Worm (Caenorhabditis elegans) whole organism, early embryonic: ENCODE measurements around the gene cec-6.

Experiments
- B0310.2 ChIP-seq: sonication (generic microtip); optimal IDR thresholded peaks from 2 replicates; lab custom pipeline; 2016; ENCODE audit warnings: mild to moderate bottlenecking, missing genetic modification characterization, missing compliant biosample characterization
- F13C5.2 ChIP-seq: sonication (generic microtip); optimal IDR thresholded peaks from 2 replicates; lab custom pipeline; 2017; ENCODE audit warnings: mild to moderate bottlenecking, missing genetic modification characterization, inconsistent platforms, missing compliant biosample characterization
- aly-1 ChIP-seq: sonication (generic microtip); optimal IDR thresholded peaks from 2 replicates; lab custom pipeline; 2016; ENCODE audit warnings: missing genetic modification characterization, missing compliant biosample characterization
- ama-1 ChIP-seq: fragments of 150-350 bp; optimal IDR thresholded peaks from 2 replicates; lab custom pipeline; 2014
- ceh-13 ChIP-seq: fragments of 200-800 bp; sonication (Bioruptor generic); optimal IDR thresholded peaks from 2 replicates; lab custom pipeline; 2018; ENCODE audit warnings: mild to moderate bottlenecking, missing genetic modification characterization, missing compliant biosample characterization
- ceh-36 ChIP-seq: sonication (generic microtip); optimal IDR thresholded peaks from 2 replicates; lab custom pipeline; 2016; ENCODE audit warnings: missing genetic modification characterization, inconsistent platforms, missing compliant biosample characterization
- ets-7 ChIP-seq: sonication (generic microtip); optimal IDR thresholded peaks from 2 replicates; lab custom pipeline; 2016; ENCODE audit warnings: missing genotype, missing genetic modification characterization, missing compliant biosample characterization
- flt-1 ChIP-seq: fragments of 200-800 bp; sonication (Bioruptor generic); IDR thresholded peaks from 2 replicates; pipeline ENCODE4 v1.3.6; 2022; ENCODE audit warnings: missing genetic modification characterization, missing compliant biosample characterization
- hmbx-1 ChIP-seq: sonication (generic microtip); optimal IDR thresholded peaks from 2 replicates; lab custom pipeline; 2016; ENCODE audit warnings: mild to moderate bottlenecking, missing genetic modification characterization, missing compliant biosample characterization
- hmg-4 ChIP-seq: fragments of 200-800 bp; sonication (Bioruptor generic); optimal IDR thresholded peaks from 2 replicates; lab custom pipeline; 2018; ENCODE audit warnings: mild to moderate bottlenecking, missing genetic modification characterization, missing compliant biosample characterization
- hnd-1 ChIP-seq: sonication (generic microtip); optimal IDR thresholded peaks from 2 replicates; lab custom pipeline; 2016; ENCODE audit warnings: missing genetic modification characterization, missing compliant biosample characterization
- pes-1 ChIP-seq: fragments of 200-800 bp; sonication (Bioruptor generic); IDR thresholded peaks from 2 replicates; pipeline ENCODE4 v1.3.6; 2022; ENCODE audit warnings: missing genetic modification reagents, missing genetic modification characterization, missing compliant biosample characterization
- scrt-1 ChIP-seq: fragments of 200-800 bp; sonication (Bioruptor generic); IDR thresholded peaks from 2 replicates; pipeline ENCODE4 v1.3.6; 2022; ENCODE audit warnings: missing genetic modification characterization, missing compliant biosample characterization
- sea-1 ChIP-seq: fragments of 200-800 bp; sonication (Bioruptor generic); conservative IDR thresholded peaks from 2 replicates; pipeline ENCODE4 v1.3.6; 2022; ENCODE audit warnings: missing genetic modification characterization, missing compliant biosample characterization
- tbx-11 ChIP-seq: fragments of 200-800 bp; sonication (Bioruptor generic); IDR thresholded peaks from 2 replicates; pipeline ENCODE4 v1.3.6; 2022; ENCODE audit warnings: missing genetic modification characterization, missing compliant biosample characterization
- tbx-37 ChIP-seq: fragments of 200-800 bp; sonication (Bioruptor generic); conservative IDR thresholded peaks from 2 replicates; pipeline ENCODE4 v1.3.6; 2022; ENCODE audit warnings: missing genetic modification reagents, missing genetic modification characterization, missing compliant biosample characterization
- tra-4 ChIP-seq: sonication (generic microtip); optimal IDR thresholded peaks from 2 replicates; lab custom pipeline; 2017; ENCODE audit warnings: missing genetic modification characterization, missing compliant biosample characterization

Gene cec-6

ce11 chrIV:5541285-5541684 lies 3.4 kb upstream of the cec-6 start, which contains the start of gene tebp-2:
tebp-2 (plus strand) TSS chrIV:5541627.
- TF ChIP-seq ceh-13 (GFP tag; lab: Kevin White, UChicago): no peak
- TF ChIP-seq sea-1 (GFP tag; lab: Robert Waterston, UW): no peak
- no peak for TF ChIP-seq hmbx-1 (tag; lab: Kevin White, UChicago)
- no peak for TF ChIP-seq ceh-36 (tag; lab: Kevin White, UChicago)
- TF ChIP-seq tbx-37: no peak
- TF ChIP-seq B0310.2 (tag; lab: Kevin White, UChicago): no peak

ce11 chrIV:5548843-5549242 lies 4.2 kb downstream of the cec-6 start:
- TF ChIP-seq ets-7 (tag; lab: Kevin White, UChicago): no peak
- no peak for TF ChIP-seq pes-1 (GFP tag; lab: Robert Waterston, UW)
- no peak for TF ChIP-seq scrt-1 (GFP tag; lab: Robert Waterston, UW)

ce11 chrIV:5550676-5551184 lies 6.1 kb downstream of the cec-6 start, which contains the start of gene ari-2:
ari-2 (plus strand) TSS chrIV:5551134.
- TF ChIP-seq ets-7 (tag; lab: Kevin White, UChicago) (no peak), B0310.2 (tag; lab: Kevin White, UChicago) (no peak), scrt-1 (GFP tag; lab: Robert Waterston, UW) (no peak), tbx-11 (GFP tag; lab: Robert Waterston, UW) (no peak), tra-4 (tag; lab: Kevin White, UChicago) (no peak), F13C5.2 (tag; lab: Kevin White, UChicago) (no peak), hmbx-1 (tag; lab: Kevin White, UChicago) (no peak)

ce11 chrIV:5554168-5554567 lies 9.5 kb downstream of the cec-6 start:
- TF ChIP-seq ets-7 (tag; lab: Kevin White, UChicago) (no peak), pes-1 (GFP tag; lab: Robert Waterston, UW) (no peak), B0310.2 (tag; lab: Kevin White, UChicago) (no peak), ama-1 (lab: Kevin White, UChicago) (no peak), ceh-13 (GFP tag; lab: Kevin White, UChicago) (no peak), hmg-4 (GFP tag; lab: Kevin White, UChicago) (no peak), tbx-37 (no peak), tra-4 (tag; lab: Kevin White, UChicago) (no peak), flt-1 (GFP tag; lab: Robert Waterston, UW) (no peak)

ce11 chrIV:5561059-5561458 lies 16.4 kb downstream of the cec-6 start:
- no peak for TF ChIP-seq scrt-1 (GFP tag; lab: Robert Waterston, UW)
- TF ChIP-seq tbx-37: no peak
- no peak for TF ChIP-seq B0310.2 (tag; lab: Kevin White, UChicago)
- no peak for TF ChIP-seq F13C5.2 (tag; lab: Kevin White, UChicago)

- no peak for TF ChIP-seq F13C5.2 (tag; lab: Kevin White, UChicago)
- TF ChIP-seq hnd-1 (tag; lab: Kevin White, UChicago): no peak
- no peak for TF ChIP-seq scrt-1 (GFP tag; lab: Robert Waterston, UW)
- TF ChIP-seq pes-1 (GFP tag; lab: Robert Waterston, UW): no peak
- TF ChIP-seq ama-1 (lab: Kevin White, UChicago): no peak
- no peak for TF ChIP-seq sea-1 (GFP tag; lab: Robert Waterston, UW)
- no peak for TF ChIP-seq hmbx-1 (tag; lab: Kevin White, UChicago)
- no peak for TF ChIP-seq aly-1 (tag; lab: Kevin White, UChicago)
- no peak for TF ChIP-seq tbx-11 (GFP tag; lab: Robert Waterston, UW)
- TF ChIP-seq tra-4 (tag; lab: Kevin White, UChicago): no peak
- no peak for TF ChIP-seq flt-1 (GFP tag; lab: Robert Waterston, UW)
- TF ChIP-seq ceh-36 (tag; lab: Kevin White, UChicago): no peak
These were observed 17.0 kb downstream of the cec-6 start for ce11 chrIV:5561497-5562155.

- no peak for TF ChIP-seq ceh-13 (GFP tag; lab: Kevin White, UChicago)
- no peak for TF ChIP-seq flt-1 (GFP tag; lab: Robert Waterston, UW)
- no peak for TF ChIP-seq sea-1 (GFP tag; lab: Robert Waterston, UW)
- no peak for TF ChIP-seq hmbx-1 (tag; lab: Kevin White, UChicago)
- no peak for TF ChIP-seq ceh-36 (tag; lab: Kevin White, UChicago)
- TF ChIP-seq ets-7 (tag; lab: Kevin White, UChicago): no peak
- no peak for TF ChIP-seq tra-4 (tag; lab: Kevin White, UChicago)
- TF ChIP-seq hnd-1 (tag; lab: Kevin White, UChicago): no peak
- no peak for TF ChIP-seq scrt-1 (GFP tag; lab: Robert Waterston, UW)
- TF ChIP-seq hmg-4 (GFP tag; lab: Kevin White, UChicago): no peak
- no peak for TF ChIP-seq pes-1 (GFP tag; lab: Robert Waterston, UW)
- TF ChIP-seq tbx-37: no peak
- TF ChIP-seq ama-1 (lab: Kevin White, UChicago): no peak
- no peak for TF ChIP-seq F13C5.2 (tag; lab: Kevin White, UChicago)
- TF ChIP-seq tbx-11 (GFP tag; lab: Robert Waterston, UW): no peak
- TF ChIP-seq aly-1 (tag; lab: Kevin White, UChicago): no peak
- no peak for TF ChIP-seq B0310.2 (tag; lab: Kevin White, UChicago)
These were observed 18.6 kb downstream of the cec-6 start for ce11 chrIV:5563280-5563679.
